1 worm cellular context compared by ENCODE assay signal in the genomic region with DNA sequence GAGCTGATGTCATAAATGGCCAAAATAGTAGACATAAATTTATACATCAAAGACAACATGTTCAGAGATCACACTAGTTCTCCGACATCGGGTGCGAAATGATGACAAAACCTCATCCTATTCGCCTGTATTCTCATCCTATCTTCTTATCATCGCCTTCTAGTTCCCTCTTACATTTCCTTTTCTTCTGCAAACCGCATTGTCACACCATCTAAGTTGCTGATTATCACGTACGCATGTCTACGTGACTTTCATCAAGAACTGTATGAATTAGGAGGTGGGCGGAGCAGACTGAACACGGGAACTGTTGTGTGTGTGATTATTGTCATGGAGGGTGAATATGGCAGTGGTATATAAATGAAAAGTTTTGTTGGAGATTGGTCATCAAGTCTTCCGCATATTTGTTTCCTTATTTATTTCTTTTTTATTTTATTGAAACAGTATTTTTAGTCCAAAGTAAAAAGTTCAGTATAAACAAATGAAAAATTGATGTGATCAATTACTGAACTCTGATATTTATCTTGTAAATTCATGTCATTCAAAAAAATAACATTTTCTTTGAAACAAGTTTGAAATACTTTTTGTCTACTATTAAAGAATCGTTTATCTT.
TF ChIP-seq lines count a peak whose summit lies in the region.

No protein-coding gene starts in this region.

TF ChIP-seq in whole organism, L4 larva, 104 proteins besides CTCF, POLR2A, EP300 and RAD21 (continued from another document):
- no peak for TF ChIP-seq F49E8.2 (tag; optimal IDR thresholded peaks at IDR 0.05; lab: Kevin White, UChicago; ENCODE audit: borderline replicate concordance)
- TF ChIP-seq hlh-30 (tag; optimal IDR thresholded peaks at IDR 0.05; lab: Kevin White, UChicago; ENCODE audit: insufficient read depth) = peak; percentile 75
- peak; percentile 15 for TF ChIP-seq nhr-6 (tag; optimal IDR thresholded peaks at IDR 0.05; lab: Kevin White, UChicago)
